Fruit fly (Drosophila melanogaster): ENCODE results near the gene CG45101.

The CG45101 gene

dm6 chr3L:11092610-11092961 is 27.8 kb downstream of the CG45101 start:
- TF ChIP-seq CG17801 (GFP tag; optimal IDR thresholded peaks at IDR 0.05; ENCODE audit: partially characterized antibody), result no peak

- peak; percentile 54 for TF ChIP-seq CG17801 (GFP tag; optimal IDR thresholded peaks at IDR 0.05; ENCODE audit: partially characterized antibody)
These were observed 28.3 kb downstream of the CG45101 start, which contains the start of gene JIL-1 for dm6 chr3L:11093046-11093520. JIL-1 (minus strand) TSS chr3L:11093193.

- TF ChIP-seq CG17801 (GFP tag; optimal IDR thresholded peaks at IDR 0.05; ENCODE audit: partially characterized antibody), result no peak
These were observed 29.5 kb downstream of the CG45101 start for dm6 chr3L:11094279-11094678.

- TF ChIP-seq CG17801 (GFP tag; optimal IDR thresholded peaks at IDR 0.05; ENCODE audit: partially characterized antibody), result peak; percentile 92
These were observed 31.6 kb downstream of the CG45101 start, which contains the start of the genes CG46439, Iyd and CG33947 for dm6 chr3L:11096195-11096908. CG46439 (minus strand) TSS chr3L:11096245. Iyd (minus strand) TSS chr3L:11096245. CG33947 (plus strand) TSS chr3L:11096496.

dm6 chr3L:11097982-11098663 is 33.3 kb downstream of the CG45101 start, which contains the start of the genes Irbp18 and APP-BP1:
Irbp18 (minus strand) TSS chr3L:11098186.
APP-BP1 (plus strand) TSS chr3L:11098412.
- TF ChIP-seq CG17801 (GFP tag; optimal IDR thresholded peaks at IDR 0.05; ENCODE audit: partially characterized antibody), result peak; percentile 91

dm6 chr3L:11101598-11101997 is 36.8 kb downstream of the CG45101 start, which contains the start of gene Elo68beta:
Elo68beta (minus strand) TSS chr3L:11101698.
- TF ChIP-seq CG17801 (GFP tag; optimal IDR thresholded peaks at IDR 0.05; ENCODE audit: partially characterized antibody), result no peak

dm6 chr3L:11102930-11103329 is 38.1 kb downstream of the CG45101 start, which contains the start of gene Elo68alpha:
Elo68alpha (minus strand) TSS chr3L:11103030.
- TF ChIP-seq CG17801 (GFP tag; optimal IDR thresholded peaks at IDR 0.05; ENCODE audit: partially characterized antibody), result no peak

dm6 chr3L:11103773-11104172 is 39.0 kb downstream of the CG45101 start, which contains the start of gene CG32071:
CG32071 (minus strand) TSS chr3L:11103873.
- TF ChIP-seq CG17801 (GFP tag; optimal IDR thresholded peaks at IDR 0.05; ENCODE audit: partially characterized antibody), result no peak

- TF ChIP-seq CG17801 (GFP tag; optimal IDR thresholded peaks at IDR 0.05; ENCODE audit: partially characterized antibody), result no peak
These were observed 42.6 kb downstream of the CG45101 start, which contains the start of gene CG32073 for dm6 chr3L:11107432-11107831. CG32073 (minus strand) TSS chr3L:11107582.

- no peak for TF ChIP-seq CG17801 (GFP tag; optimal IDR thresholded peaks at IDR 0.05; ENCODE audit: partially characterized antibody)
These were observed 43.1 kb downstream of the CG45101 start, which contains the start of gene CG12522 for dm6 chr3L:11107935-11108334. CG12522 (plus strand) TSS chr3L:11108235.

- no peak for TF ChIP-seq CG17801 (GFP tag; optimal IDR thresholded peaks at IDR 0.05; ENCODE audit: partially characterized antibody)
These were observed 44.7 kb downstream of the CG45101 start, which contains the start of the genes CG34012 and emei for dm6 chr3L:11109454-11109853. CG34012 (minus strand) TSS chr3L:11109505. emei (plus strand) TSS chr3L:11109690.

- no peak for TF ChIP-seq CG17801 (GFP tag; optimal IDR thresholded peaks at IDR 0.05; ENCODE audit: partially characterized antibody)
These were observed 47.6 kb downstream of the CG45101 start for dm6 chr3L:11112427-11112826.

dm6 chr3L:11113198-11114197 is 48.7 kb downstream of the CG45101 start, which contains the start of gene Sod1:
Sod1 (minus strand) TSS chr3L:11113740.
- peak; percentile 76 for TF ChIP-seq CG17801 (GFP tag; optimal IDR thresholded peaks at IDR 0.05; ENCODE audit: partially characterized antibody)

- TF ChIP-seq CG17801 (GFP tag; optimal IDR thresholded peaks at IDR 0.05; ENCODE audit: partially characterized antibody), result no peak
These were observed 52.9 kb downstream of the CG45101 start for dm6 chr3L:11117733-11118132.
